Worm (Caenorhabditis elegans): ENCODE measurements around the gene col-111.

- TF ChIP-seq zag-1 (tag; optimal IDR thresholded peaks at IDR 0.05), result no peak
- TF ChIP-seq nhr-21 (tag; optimal IDR thresholded peaks at IDR 0.05), result no peak
These were observed 48.1 kb upstream of the col-111 start for ce11 chrIV:4705922-4706321.

All from whole organism, L2 larva.